Fruit fly (Drosophila melanogaster) Kc167 (cell line): ENCODE data around the gene Nopp140.

ENCODE experiments used
- Myc ChIP-seq: fragments of >200 bp; optimal IDR thresholded peaks from 2 replicates; lab custom pipeline; 2017; ENCODE audit warnings: missing external identifiers
- Sin3A ChIP-seq: fragments of >200 bp; optimal IDR thresholded peaks from 2 replicates; lab custom pipeline; 2018; ENCODE audit warnings: missing external identifiers
- psq ChIP-seq: fragments of >200 bp; optimal IDR thresholded peaks from 2 replicates; lab custom pipeline; 2017; ENCODE audit warnings: missing external identifiers
- ttk ChIP-seq: sonication (Bioruptor generic); optimal IDR thresholded peaks from 2 replicates; lab custom pipeline; 2017; ENCODE audit warnings: missing external identifiers

DNA sequence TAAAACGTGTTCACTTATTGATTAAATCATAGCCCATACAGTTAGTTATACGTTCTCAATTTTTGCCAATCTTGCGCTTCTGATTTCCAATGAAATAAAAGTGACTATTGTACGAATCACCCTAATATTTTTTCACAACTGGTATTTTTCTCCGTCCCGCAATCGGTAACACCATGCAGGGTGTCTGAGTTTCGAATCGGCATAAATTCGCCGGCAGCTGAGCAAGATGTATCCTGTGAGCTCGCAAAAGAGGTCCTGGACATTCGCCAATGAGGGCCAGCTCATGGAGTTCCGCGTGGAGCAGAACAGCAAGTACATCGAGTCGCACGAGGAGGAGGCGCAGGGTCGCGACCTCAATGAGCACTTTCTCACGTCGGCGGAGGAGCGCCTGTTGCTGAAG is 10.8 kb upstream of the Nopp140 start, which contains the start of gene CycH:
- TF ChIP-seq psq = no peak
- no peak for TF ChIP-seq ttk
- TF ChIP-seq Myc (lab: Kevin White, UChicago) = no peak
- no peak for TF ChIP-seq Sin3A (lab: Kevin White, UChicago)
